Fruit fly (Drosophila melanogaster) whole organism, pupa: ENCODE measurements around the gene PolH.

ENCODE experiments used
- CG10348 ChIP-seq: fragments of 200-800 bp; sonication (Bioruptor generic); IDR thresholded peaks from 2 replicates; pipeline ENCODE4 v1.3.6; 2022; ENCODE audit warnings: missing biosample characterization, missing genetic modification characterization
- CG12605 ChIP-seq: fragments of 200-800 bp; sonication (Bioruptor generic); IDR thresholded peaks from 2 replicates; pipeline ENCODE4 v1.3.6; 2022; ENCODE audit warnings: missing biosample characterization, missing genetic modification characterization
- CG13204 ChIP-seq: fragments of 200-800 bp; sonication (Bioruptor generic); optimal IDR thresholded peaks from 2 replicates; lab custom pipeline; 2018; ENCODE audit warnings: missing biosample characterization, mild to moderate bottlenecking, missing genetic modification characterization, moderate library complexity
- CG14655 ChIP-seq: fragments of 200-800 bp; sonication (Bioruptor generic); optimal IDR thresholded peaks from 3 replicates; lab custom pipeline; 2017; ENCODE audit warnings: mild to moderate bottlenecking, missing biosample characterization, missing genetic modification reagents, missing genetic modification characterization
- CG15710 ChIP-seq: fragments of 200-800 bp; sonication (Bioruptor generic); optimal IDR thresholded peaks from 2 replicates; lab custom pipeline; 2018; ENCODE audit warnings: missing biosample characterization, mild to moderate bottlenecking, missing genetic modification characterization, moderate library complexity
- CG17806 ChIP-seq: fragments of 200-800 bp; sonication (Bioruptor generic); optimal IDR thresholded peaks from 2 replicates; lab custom pipeline; 2018; ENCODE audit warnings: missing biosample characterization, mild to moderate bottlenecking, missing genetic modification characterization, moderate library complexity
- CG32121 ChIP-seq: fragments of 200-800 bp; sonication (Bioruptor generic); IDR thresholded peaks from 2 replicates; pipeline ENCODE4 v1.3.6; 2022; ENCODE audit warnings: missing biosample characterization, missing genetic modification characterization
- CG34367 ChIP-seq: fragments of 200-800 bp; sonication (Bioruptor generic); optimal IDR thresholded peaks from 2 replicates; lab custom pipeline; 2018; ENCODE audit warnings: missing biosample characterization, mild to moderate bottlenecking, missing genetic modification characterization
- CG4496 ChIP-seq: fragments of 200-800 bp; sonication (Bioruptor generic); IDR thresholded peaks from 3 replicates; pipeline ENCODE4 v1.3.6; 2022; ENCODE audit warnings: missing biosample characterization, missing genetic modification characterization
- CG8159 ChIP-seq: fragments of 200-800 bp; sonication (Bioruptor generic); optimal IDR thresholded peaks from 3 replicates; lab custom pipeline; 2018; ENCODE audit warnings: missing biosample characterization, mild to moderate bottlenecking, missing genetic modification characterization, moderate library complexity
- CG8301 ChIP-seq: fragments of 200-800 bp; sonication (Bioruptor generic); optimal IDR thresholded peaks from 2 replicates; lab custom pipeline; 2018; ENCODE audit warnings: missing biosample characterization, mild to moderate bottlenecking, missing genetic modification characterization
- CG9948 ChIP-seq: fragments of 200-800 bp; sonication (Bioruptor generic); optimal IDR thresholded peaks from 2 replicates; lab custom pipeline; 2018; ENCODE audit warnings: missing biosample characterization, mild to moderate bottlenecking, missing genetic modification characterization, moderate library complexity
- D1 ChIP-seq: fragments of 200-800 bp; sonication (Bioruptor generic); optimal IDR thresholded peaks from 2 replicates; lab custom pipeline; 2018; ENCODE audit warnings: missing biosample characterization, mild to moderate bottlenecking, missing genetic modification characterization, moderate library complexity
- EcR ChIP-seq: fragments of 200-800 bp; sonication (Bioruptor generic); optimal IDR thresholded peaks from 3 replicates; lab custom pipeline; 2019; ENCODE audit warnings: missing biosample characterization, missing genetic modification characterization, mild to moderate bottlenecking, moderate library complexity, missing genetic modification reagents
- Ets98B ChIP-seq: fragments of 200-800 bp; sonication (Bioruptor generic); IDR thresholded peaks from 2 replicates; pipeline ENCODE4 v1.3.6; 2022; ENCODE audit warnings: missing biosample characterization, missing genetic modification characterization
- Pif1A ChIP-seq: fragments of 200-800 bp; sonication (Bioruptor generic); optimal IDR thresholded peaks from 3 replicates; lab custom pipeline; 2016; ENCODE audit warnings: missing biosample characterization, missing genetic modification characterization
- Pif1B ChIP-seq: fragments of 200-800 bp; sonication (Bioruptor generic); optimal IDR thresholded peaks from 3 replicates; lab custom pipeline; 2016; ENCODE audit warnings: missing biosample characterization, missing genetic modification characterization
- Snoo ChIP-seq: fragments of 200-800 bp; sonication (Bioruptor generic); optimal IDR thresholded peaks from 3 replicates; lab custom pipeline; 2017; ENCODE audit warnings: missing biosample characterization, mild to moderate bottlenecking, missing genetic modification characterization, inconsistent platforms
- fd96Ca ChIP-seq: fragments of 200-800 bp; sonication (Bioruptor generic); IDR thresholded peaks from 3 replicates; pipeline ENCODE4 v1.3.6; 2022; ENCODE audit warnings: missing biosample characterization, missing genetic modification characterization
- gl ChIP-seq: fragments of 200-800 bp; sonication (Bioruptor generic); optimal IDR thresholded peaks from 2 replicates; lab custom pipeline; 2018; ENCODE audit warnings: missing biosample characterization, mild to moderate bottlenecking, missing genetic modification characterization
- rn ChIP-seq: fragments of 200-800 bp; sonication (Bioruptor generic); IDR thresholded peaks from 2 replicates; pipeline ENCODE4 v1.3.6; 2022; ENCODE audit warnings: missing biosample characterization, missing genetic modification characterization

The PolH gene

DNA sequence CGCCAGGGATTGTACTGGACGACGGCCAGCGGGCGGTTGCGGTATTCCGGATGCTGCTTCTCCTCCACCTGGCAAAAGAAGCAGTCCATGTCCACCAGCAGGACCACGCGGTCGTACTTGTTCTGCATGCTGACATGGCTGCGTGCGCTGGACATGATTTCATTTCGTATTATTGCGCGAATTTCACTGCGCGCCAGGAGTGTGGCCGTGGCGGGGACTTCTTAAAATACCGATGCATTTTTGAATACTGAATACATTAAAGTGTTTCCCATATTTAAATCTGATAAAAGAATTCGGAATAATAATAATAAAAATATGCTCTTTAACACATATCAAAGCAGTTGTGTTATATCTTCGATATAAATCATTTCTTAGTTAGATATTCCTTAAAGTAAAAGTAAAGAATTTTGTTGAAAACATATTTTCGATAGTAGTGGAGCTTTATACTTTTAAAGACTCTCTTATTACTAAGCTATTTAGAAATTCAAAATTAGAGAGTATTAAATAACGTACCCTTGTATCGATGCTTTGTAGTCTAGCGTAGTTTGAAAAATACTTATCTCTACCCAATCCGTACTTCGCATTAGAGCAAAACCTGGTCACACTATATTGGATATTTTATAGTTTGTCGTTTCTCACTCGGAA lies at the start of gene PolH, which contains the start of gene CG14562:
Gene PolH, minus strand, starts transcription at position 198 of the 645 bp plus-strand sequence.
Gene CG14562, plus strand, starts transcription at position 607 of the 645 bp plus-strand sequence.
- TF ChIP-seq Snoo, result no peak
- no peak for TF ChIP-seq D1 (tag; lab: Kevin White, UChicago)
- TF ChIP-seq CG8301 (tag; lab: Kevin White, UChicago), result no peak
- TF ChIP-seq fd96Ca (GFP tag; lab: Robert Waterston, UW), result no peak
- TF ChIP-seq CG8159, result no peak
- TF ChIP-seq CG32121 (GFP tag; lab: Robert Waterston, UW), result no peak
- TF ChIP-seq EcR, result no peak
- no peak for TF ChIP-seq gl (tag; lab: Kevin White, UChicago)
- no peak for TF ChIP-seq CG9948 (tag; lab: Kevin White, UChicago)
- TF ChIP-seq Ets98B (GFP tag; lab: Robert Waterston, UW), result no peak
- TF ChIP-seq Pif1B (GFP tag; lab: Kevin White, UChicago), result no peak

DNA sequence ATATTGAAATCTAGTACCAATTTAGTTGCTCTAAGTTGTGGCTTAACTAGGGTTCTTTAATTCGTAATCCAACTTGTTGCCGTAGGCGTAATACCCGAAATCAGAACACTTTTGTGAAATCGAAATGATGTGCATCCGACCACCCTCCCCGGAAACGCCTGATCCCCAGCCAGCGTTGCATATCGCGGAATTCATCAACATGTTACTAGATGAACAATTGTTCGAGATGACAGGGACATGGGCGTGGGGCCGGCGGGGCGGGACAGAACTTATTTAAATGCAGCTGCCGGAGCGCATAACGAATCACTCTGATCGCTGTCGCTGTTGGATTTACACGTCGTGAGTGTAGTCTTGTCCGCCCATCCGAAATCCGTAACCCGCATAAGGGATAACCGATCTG lies 43.3 kb upstream of the PolH start, which contains the start of gene Act79B:
Gene Act79B, plus strand, starts transcription at position 301 of the 400 bp plus-strand sequence.
- no peak for TF ChIP-seq Snoo
- TF ChIP-seq CG9948 (tag; lab: Kevin White, UChicago), result no peak

DNA sequence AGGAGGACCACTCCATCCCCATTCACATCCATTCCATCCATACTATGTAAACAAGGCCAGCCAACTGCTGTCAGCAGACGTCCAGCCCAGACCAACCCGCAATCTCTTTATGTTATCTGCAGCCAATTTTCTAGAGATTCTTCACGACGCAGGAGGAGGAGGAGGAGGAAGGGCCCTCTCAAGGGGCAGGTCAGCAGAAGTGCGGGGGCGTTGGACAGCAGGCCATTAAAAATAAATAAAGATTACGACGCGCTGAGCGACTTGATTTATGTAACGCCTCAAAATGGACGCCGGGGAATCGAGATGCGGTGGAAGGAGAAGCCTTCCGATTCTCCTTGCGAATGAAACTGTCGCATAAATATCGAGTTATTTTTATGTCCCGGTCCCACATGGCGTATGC lies 38.2 kb upstream of the PolH start:
- TF ChIP-seq Snoo, result no peak
- no peak for TF ChIP-seq fd96Ca (GFP tag; lab: Robert Waterston, UW)
- TF ChIP-seq CG15710, result no peak
- TF ChIP-seq CG13204 (GFP tag; lab: Kevin White, UChicago), result peak; percentile 37
- TF ChIP-seq Pif1B (GFP tag; lab: Kevin White, UChicago), result no peak
- no peak for TF ChIP-seq Ets98B (GFP tag; lab: Robert Waterston, UW)

dm6 chr3L:21973640-21974039 lies 32.0 kb upstream of the PolH start:
- TF ChIP-seq CG12605 (GFP tag; lab: Robert Waterston, UW), result no peak
- no peak for TF ChIP-seq Pif1A (GFP tag; lab: Kevin White, UChicago)
- no peak for TF ChIP-seq CG10348 (GFP tag; lab: Robert Waterston, UW)
- TF ChIP-seq CG8301 (tag; lab: Kevin White, UChicago), result no peak
- no peak for TF ChIP-seq CG34367 (tag; lab: Kevin White, UChicago)
- no peak for TF ChIP-seq CG13204 (GFP tag; lab: Kevin White, UChicago)
- TF ChIP-seq Pif1B (GFP tag; lab: Kevin White, UChicago), result no peak
- TF ChIP-seq CG17806 (tag; lab: Kevin White, UChicago), result no peak
- TF ChIP-seq CG14655, result no peak
- TF ChIP-seq Snoo, result no peak
- no peak for TF ChIP-seq CG32121 (GFP tag; lab: Robert Waterston, UW)
- TF ChIP-seq rn (GFP tag; lab: Robert Waterston, UW), result no peak
- no peak for TF ChIP-seq EcR
- TF ChIP-seq CG4496 (GFP tag; lab: Robert Waterston, UW), result no peak
- no peak for TF ChIP-seq gl (tag; lab: Kevin White, UChicago)
- TF ChIP-seq CG8159, result no peak
- TF ChIP-seq, all 21 proteins: peak for 0

- peak; percentile 54 for TF ChIP-seq CG14655
- TF ChIP-seq CG10348 (GFP tag; lab: Robert Waterston, UW), result no peak
- TF ChIP-seq D1 (tag; lab: Kevin White, UChicago), result no peak
- TF ChIP-seq CG32121 (GFP tag; lab: Robert Waterston, UW), result no peak
- peak; percentile 23 for TF ChIP-seq Pif1A (GFP tag; lab: Kevin White, UChicago)
- TF ChIP-seq EcR, result no peak
- TF ChIP-seq CG34367 (tag; lab: Kevin White, UChicago), result peak; percentile 13
- peak; percentile 40 for TF ChIP-seq CG8301 (tag; lab: Kevin White, UChicago)
- no peak for TF ChIP-seq CG9948 (tag; lab: Kevin White, UChicago)
- peak; percentile 54 for TF ChIP-seq CG12605 (GFP tag; lab: Robert Waterston, UW)
- TF ChIP-seq gl (tag; lab: Kevin White, UChicago), result no peak
- no peak for TF ChIP-seq CG17806 (tag; lab: Kevin White, UChicago)
- TF ChIP-seq CG8159, result peak; percentile 70
- peak; percentile 46; the same call in 1 of the 3 replicates for TF ChIP-seq fd96Ca (GFP tag; lab: Robert Waterston, UW)
- peak; percentile 46; the same call in 1 of the 2 replicates for TF ChIP-seq Ets98B (GFP tag; lab: Robert Waterston, UW)
- no peak for TF ChIP-seq Snoo
- peak; percentile 20 for TF ChIP-seq Pif1B (GFP tag; lab: Kevin White, UChicago)
- TF ChIP-seq CG4496 (GFP tag; lab: Robert Waterston, UW), result peak; percentile 58; the same call in 2 of the 3 replicates
- no peak for TF ChIP-seq CG13204 (GFP tag; lab: Kevin White, UChicago)
- peak; percentile 25 for TF ChIP-seq CG15710
- TF ChIP-seq rn (GFP tag; lab: Robert Waterston, UW), result no peak
Measured at dm6 chr3L:21972162-21973022, 30.8 kb upstream of the PolH start.

- TF ChIP-seq EcR, result peak; percentile 79
- TF ChIP-seq CG4496 (GFP tag; lab: Robert Waterston, UW), result no peak
- TF ChIP-seq CG12605 (GFP tag; lab: Robert Waterston, UW), result no peak
- TF ChIP-seq D1 (tag; lab: Kevin White, UChicago), result no peak
- TF ChIP-seq CG32121 (GFP tag; lab: Robert Waterston, UW), result no peak
- TF ChIP-seq CG13204 (GFP tag; lab: Kevin White, UChicago), result peak; percentile 6
Measured at dm6 chr3L:21971735-21972134, 30.1 kb upstream of the PolH start, which contains the start of gene P5CS. Gene P5CS, plus strand, starts transcription at chr3L:21972002.
